Worm (Caenorhabditis elegans) whole organism, L2 larva: Measurements from ENCODE around the gene cln-3.1.
A peak's percentile ranks its signal among the peaks of the same experiment; 100 is the strongest.

Source experiments
- C34F6.9 ChIP-seq: fragments of 150-350 bp; optimal IDR thresholded peaks from 2 replicates; lab custom pipeline; 2014; ENCODE audit warnings: missing biosample characterization, missing genetic modification characterization
- F13H6.1 ChIP-seq: sonication (generic microtip); optimal IDR thresholded peaks from 2 replicates; lab custom pipeline; 2016; ENCODE audit warnings: missing genetic modification characterization, missing compliant biosample characterization
- R02D3.7 ChIP-seq: fragments of 150-350 bp; optimal IDR thresholded peaks from 2 replicates; lab custom pipeline; 2014; ENCODE audit warnings: missing biosample characterization, missing genetic modification characterization
- Y55F3AM.14 ChIP-seq: fragments of 200-800 bp; sonication (Bioruptor generic); optimal IDR thresholded peaks from 2 replicates; lab custom pipeline; 2018; ENCODE audit warnings: mild to moderate bottlenecking, missing genetic modification characterization, missing compliant biosample characterization
- ZK546.5 ChIP-seq: sonication (generic microtip); optimal IDR thresholded peaks from 2 replicates; lab custom pipeline; 2017; ENCODE audit warnings: missing biosample characterization, missing genetic modification characterization
- alr-1 ChIP-seq: fragments of 150-350 bp; optimal IDR thresholded peaks from 2 replicates; lab custom pipeline; 2014; ENCODE audit warnings: missing biosample characterization, missing genetic modification characterization
- aly-2 ChIP-seq: fragments of 150-350 bp; optimal IDR thresholded peaks from 2 replicates; lab custom pipeline; 2014; ENCODE audit warnings: missing biosample characterization, missing genetic modification characterization
- ama-1 ChIP-seq: fragments of 150-350 bp; optimal IDR thresholded peaks from 2 replicates; lab custom pipeline; 2018; ENCODE audit warnings: inconsistent platforms
- blmp-1 ChIP-seq: sonication (generic microtip); optimal IDR thresholded peaks from 2 replicates; lab custom pipeline; 2017; ENCODE audit warnings: missing genetic modification characterization, mild to moderate bottlenecking, missing compliant biosample characterization, antibody characterized with exemption, moderate library complexity; ENCODE audit not compliant: insufficient read depth
- ceh-16 ChIP-seq: fragments of 150-350 bp; optimal IDR thresholded peaks from 2 replicates; lab custom pipeline; 2014; ENCODE audit warnings: missing biosample characterization, missing genetic modification characterization
- ceh-82 ChIP-seq: fragments of 150-350 bp; optimal IDR thresholded peaks from 2 replicates; lab custom pipeline; 2014; ENCODE audit warnings: missing biosample characterization, missing genetic modification characterization
- crh-2 ChIP-seq: sonication (generic microtip); optimal IDR thresholded peaks from 2 replicates; lab custom pipeline; 2017; ENCODE audit warnings: missing biosample characterization, missing genetic modification characterization
- dmd-4 ChIP-seq: sonication (generic microtip); optimal IDR thresholded peaks from 2 replicates; lab custom pipeline; 2017; ENCODE audit warnings: missing biosample characterization, missing genetic modification characterization
- egl-27 ChIP-seq: sonication (generic microtip); optimal IDR thresholded peaks from 3 replicates; lab custom pipeline; 2017; ENCODE audit warnings: missing biosample characterization, missing genetic modification reagents, missing genetic modification characterization
- elt-1 ChIP-seq: fragments of 150-350 bp; optimal IDR thresholded peaks from 2 replicates; lab custom pipeline; 2014; ENCODE audit warnings: missing biosample characterization, missing genetic modification characterization
- elt-3 ChIP-seq: sonication (generic microtip); optimal IDR thresholded peaks from 2 replicates; lab custom pipeline; 2017; ENCODE audit warnings: missing biosample characterization, missing genetic modification characterization
- fos-1 ChIP-seq: fragments of 150-350 bp; optimal IDR thresholded peaks from 2 replicates; lab custom pipeline; 2014; ENCODE audit warnings: missing biosample characterization, missing genetic modification characterization
- gmeb-1 ChIP-seq: fragments of 150-350 bp; optimal IDR thresholded peaks from 2 replicates; lab custom pipeline; 2014; ENCODE audit warnings: missing biosample characterization, missing genetic modification characterization
- lin-11 ChIP-seq: fragments of 150-350 bp; sonication (generic microtip); optimal IDR thresholded peaks from 2 replicates; lab custom pipeline; 2014; ENCODE audit warnings: missing biosample characterization, missing genetic modification characterization, inconsistent platforms, mixed read lengths
- lin-13 ChIP-seq: fragments of 150-350 bp; optimal IDR thresholded peaks from 2 replicates; lab custom pipeline; 2014; ENCODE audit warnings: missing biosample characterization, missing genetic modification reagents, missing genetic modification characterization
- lin-39 ChIP-seq: fragments of 150-350 bp; optimal IDR thresholded peaks from 2 replicates; lab custom pipeline; 2014; ENCODE audit warnings: missing biosample characterization, missing genetic modification reagents, missing genetic modification characterization
- lsy-2 ChIP-seq, 2 experiments: fragments of 150-350 bp in 1 of 2; sonication (generic microtip) in 1 of 2; optimal IDR thresholded peaks; 2 replicates each; lab custom pipeline; 2014 to 2017; ENCODE audit warnings: missing biosample characterization in 2 of 2, missing genetic modification characterization in 2 of 2
- mab-5 ChIP-seq: fragments of 150-350 bp; optimal IDR thresholded peaks from 2 replicates; lab custom pipeline; 2014; ENCODE audit warnings: missing biosample characterization, missing genetic modification characterization
- mbf-1 ChIP-seq: sonication (generic microtip); optimal IDR thresholded peaks from 2 replicates; lab custom pipeline; 2017; ENCODE audit warnings: missing biosample characterization, missing genetic modification characterization
- mdl-1 ChIP-seq, 2 experiments: fragments of 150-350 bp in 1 of 2; sonication (generic microtip) in 1 of 2; optimal IDR thresholded peaks; 2 replicates each; lab custom pipeline; 2017; ENCODE audit warnings: missing biosample characterization in 2 of 2, missing genetic modification characterization in 2 of 2
- nhr-10 ChIP-seq: sonication (generic microtip); optimal IDR thresholded peaks from 2 replicates; lab custom pipeline; 2017; ENCODE audit warnings: missing biosample characterization, missing genetic modification characterization
- nhr-11 ChIP-seq: fragments of 150-350 bp; optimal IDR thresholded peaks from 2 replicates; lab custom pipeline; 2014; ENCODE audit warnings: missing biosample characterization, missing genetic modification characterization
- nhr-12 ChIP-seq: fragments of 150-350 bp; optimal IDR thresholded peaks from 2 replicates; lab custom pipeline; 2014; ENCODE audit warnings: missing biosample characterization, missing genetic modification characterization
- nhr-129 ChIP-seq: fragments of 150-350 bp; optimal IDR thresholded peaks from 2 replicates; lab custom pipeline; 2014; ENCODE audit warnings: missing biosample characterization, missing genetic modification characterization
- nhr-21 ChIP-seq: fragments of 150-350 bp; optimal IDR thresholded peaks from 2 replicates; lab custom pipeline; 2014; ENCODE audit warnings: missing biosample characterization, missing genetic modification characterization
- nhr-23 ChIP-seq: fragments of 150-350 bp; optimal IDR thresholded peaks from 2 replicates; lab custom pipeline; 2014; ENCODE audit warnings: missing biosample characterization, missing genetic modification reagents, missing genetic modification characterization
- nhr-237 ChIP-seq: fragments of 150-350 bp; optimal IDR thresholded peaks from 2 replicates; lab custom pipeline; 2014; ENCODE audit warnings: missing biosample characterization, missing genetic modification characterization
- nhr-25 ChIP-seq: fragments of 150-350 bp; sonication (generic microtip); optimal IDR thresholded peaks from 3 replicates; lab custom pipeline; 2014; ENCODE audit warnings: missing biosample characterization, missing genetic modification characterization
- nhr-6 ChIP-seq: fragments of 150-350 bp; optimal IDR thresholded peaks from 2 replicates; lab custom pipeline; 2014; ENCODE audit warnings: missing biosample characterization, missing genetic modification characterization
- nhr-77 ChIP-seq: fragments of 150-350 bp; optimal IDR thresholded peaks from 2 replicates; lab custom pipeline; 2014; ENCODE audit warnings: missing biosample characterization, missing genetic modification characterization
- peb-1 ChIP-seq: fragments of 150-350 bp; optimal IDR thresholded peaks from 2 replicates; lab custom pipeline; 2014; ENCODE audit warnings: missing biosample characterization, missing genetic modification characterization
- sem-4 ChIP-seq: fragments of 150-350 bp; optimal IDR thresholded peaks from 2 replicates; lab custom pipeline; 2014; ENCODE audit warnings: missing biosample characterization, missing genetic modification reagents, missing genetic modification characterization
- skn-1 ChIP-seq: sonication (generic microtip); optimal IDR thresholded peaks from 2 replicates; lab custom pipeline; 2017; ENCODE audit warnings: missing biosample characterization, missing genetic modification characterization
- sma-3 ChIP-seq: sonication (generic microtip); optimal IDR thresholded peaks from 2 replicates; lab custom pipeline; 2016; ENCODE audit warnings: missing genetic modification reagents, missing genetic modification characterization, missing compliant biosample characterization
- sma-9 ChIP-seq, 2 experiments: fragments of 150-350 bp in 1 of 2; sonication (generic microtip) in 1 of 2; optimal IDR thresholded peaks; 2 replicates each; lab custom pipeline; 2014 to 2016; ENCODE audit warnings: missing genetic modification characterization in 2 of 2, mild to moderate bottlenecking in 1 of 2, missing biosample characterization in 1 of 2, missing compliant biosample characterization in 1 of 2, missing genetic modification reagents in 1 of 2, moderate library complexity in 1 of 2
- snpc-4 ChIP-seq: fragments of 150-350 bp; optimal IDR thresholded peaks from 2 replicates; lab custom pipeline; 2014; ENCODE audit warnings: missing biosample characterization, missing genetic modification characterization
- unc-39 ChIP-seq: fragments of 150-350 bp; optimal IDR thresholded peaks from 2 replicates; lab custom pipeline; 2014; ENCODE audit warnings: missing biosample characterization, missing genetic modification characterization
- unc-55 ChIP-seq: fragments of 150-350 bp; sonication (generic microtip); optimal IDR thresholded peaks from 3 replicates; lab custom pipeline; 2014; ENCODE audit warnings: missing biosample characterization, missing genetic modification reagents, missing genetic modification characterization
- unc-62 ChIP-seq: fragments of 150-350 bp; optimal IDR thresholded peaks from 2 replicates; lab custom pipeline; 2014; ENCODE audit warnings: missing biosample characterization, missing genetic modification reagents, missing genetic modification characterization
- zag-1 ChIP-seq: fragments of 150-350 bp; optimal IDR thresholded peaks from 2 replicates; lab custom pipeline; 2014; ENCODE audit warnings: missing biosample characterization, missing genetic modification characterization
- ztf-1 ChIP-seq: fragments of 200-800 bp; sonication (Bioruptor generic); conservative IDR thresholded peaks from 2 replicates; pipeline ENCODE4 v1.3.6; 2022; ENCODE audit warnings: missing genetic modification characterization, missing compliant biosample characterization
- ztf-11 ChIP-seq: sonication (generic microtip); optimal IDR thresholded peaks from 2 replicates; lab custom pipeline; 2017; ENCODE audit warnings: missing biosample characterization, missing genetic modification characterization
- ztf-4 ChIP-seq: fragments of 150-350 bp; optimal IDR thresholded peaks from 2 replicates; lab custom pipeline; 2014; ENCODE audit warnings: missing biosample characterization, missing genetic modification characterization

Gene cln-3.1

DNA sequence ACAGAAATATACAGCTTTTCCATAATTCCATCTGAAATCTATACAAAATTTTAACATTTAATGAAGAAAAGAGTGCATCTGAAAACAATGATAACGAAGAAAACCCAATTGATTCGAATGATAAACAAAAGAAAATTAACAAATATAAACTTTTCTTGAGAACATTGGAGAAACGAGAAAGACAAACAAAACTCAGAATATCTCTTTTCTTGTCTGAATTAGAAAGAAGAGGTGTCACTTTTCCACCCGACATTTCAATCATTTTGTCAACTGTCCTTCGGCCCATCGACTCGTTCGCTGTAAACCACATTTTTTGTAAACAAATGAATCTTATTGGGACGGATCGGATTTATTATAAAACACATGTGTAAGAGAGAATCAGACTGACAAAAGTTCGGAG, 39.5 kb downstream of the cln-3.1 start, which contains the start of gene bgal-1:
Gene bgal-1 (minus strand): TSS at position 38 of the 400 bp plus-strand sequence.
- no peak for TF ChIP-seq nhr-12 (tag; lab: Kevin White, UChicago)
- no peak for TF ChIP-seq mbf-1 (tag; lab: Kevin White, UChicago)
- peak; percentile 31 for TF ChIP-seq crh-2
- no peak for TF ChIP-seq mab-5
- no peak for TF ChIP-seq zag-1 (tag; lab: Kevin White, UChicago)
- TF ChIP-seq nhr-11 (tag; lab: Kevin White, UChicago) = no peak
- peak; percentile 8 for TF ChIP-seq lin-13
- no peak for TF ChIP-seq F13H6.1
- TF ChIP-seq blmp-1 = peak; percentile 13
- TF ChIP-seq unc-39 (tag; lab: Kevin White, UChicago) = no peak
- TF ChIP-seq lin-39 (tag; lab: Kevin White, UChicago) = no peak
- TF ChIP-seq nhr-10 (tag; lab: Kevin White, UChicago) = no peak
- no peak for TF ChIP-seq nhr-23 (tag; lab: Kevin White, UChicago)
- no peak for TF ChIP-seq gmeb-1 (tag; lab: Kevin White, UChicago)
- no peak for TF ChIP-seq Y55F3AM.14 (GFP tag; lab: Kevin White, UChicago)
- no peak for TF ChIP-seq C34F6.9 (tag; lab: Kevin White, UChicago)
- TF ChIP-seq egl-27 = no peak
- no peak for TF ChIP-seq sma-9 (GFP tag; optimal IDR thresholded peaks at IDR 0.05; lab: Kevin White, UChicago)
- TF ChIP-seq sma-9 (tag; optimal IDR thresholded peaks at IDR 0.05; lab: Kevin White, UChicago) = no peak
- no peak for TF ChIP-seq nhr-77 (tag; lab: Kevin White, UChicago)
- no peak for TF ChIP-seq unc-62 (GFP tag; lab: Kevin White, UChicago)
- TF ChIP-seq ama-1 = peak; percentile 65
- TF ChIP-seq nhr-129 (tag; lab: Kevin White, UChicago) = no peak
- TF ChIP-seq peb-1 = no peak
- TF ChIP-seq dmd-4 (tag; lab: Kevin White, UChicago) = no peak
- no peak for TF ChIP-seq ztf-1
- no peak for TF ChIP-seq ZK546.5 (tag; lab: Kevin White, UChicago)
- TF ChIP-seq mdl-1 (tag; optimal IDR thresholded peaks at IDR 0.05; lab: Kevin White, UChicago) = no peak
- no peak for TF ChIP-seq alr-1
- no peak for TF ChIP-seq lin-11 (tag; lab: Kevin White, UChicago)
- no peak for TF ChIP-seq ceh-16
- no peak for TF ChIP-seq skn-1 (tag; lab: Kevin White, UChicago)
- no peak for TF ChIP-seq nhr-237
- TF ChIP-seq sma-3 (GFP tag; lab: Kevin White, UChicago) = peak; percentile 4
- no peak for TF ChIP-seq nhr-6 (tag; lab: Kevin White, UChicago)
- no peak for TF ChIP-seq fos-1 (tag; lab: Kevin White, UChicago)
- TF ChIP-seq sem-4 (tag; lab: Kevin White, UChicago) = no peak
- peak; percentile 25 for TF ChIP-seq ztf-4 (tag; lab: Kevin White, UChicago)
- TF ChIP-seq R02D3.7 = no peak
- TF ChIP-seq snpc-4 = no peak
- TF ChIP-seq aly-2 = no peak
- TF ChIP-seq ceh-82 = no peak
- TF ChIP-seq elt-3 (tag; lab: Kevin White, UChicago) = no peak
- TF ChIP-seq ztf-11 (tag; lab: Kevin White, UChicago) = no peak
- peak; percentile 33 for TF ChIP-seq nhr-25 (tag; lab: Kevin White, UChicago)
- TF ChIP-seq lsy-2 (tag; optimal IDR thresholded peaks at IDR 0.05; lab: Kevin White, UChicago) = peak in 1 of 2 experiments; percentile 44
- TF ChIP-seq unc-55 = no peak
- no peak for TF ChIP-seq elt-1
- TF ChIP-seq nhr-21 = no peak

ce11 chrV:11223698-11224097, 41.8 kb downstream of the cln-3.1 start:
- no peak for TF ChIP-seq fos-1 (tag; lab: Kevin White, UChicago)
- TF ChIP-seq sem-4 (tag; lab: Kevin White, UChicago) = no peak
- TF ChIP-seq zag-1 (tag; lab: Kevin White, UChicago) = no peak
- no peak for TF ChIP-seq crh-2
- TF ChIP-seq nhr-25 (tag; lab: Kevin White, UChicago) = no peak
- TF ChIP-seq lin-39 (tag; lab: Kevin White, UChicago) = no peak
- no peak for TF ChIP-seq Y55F3AM.14 (GFP tag; lab: Kevin White, UChicago)
- TF ChIP-seq ama-1 = no peak
- TF ChIP-seq lsy-2 (tag; optimal IDR thresholded peaks at IDR 0.05; lab: Kevin White, UChicago) = no peak
- no peak for TF ChIP-seq nhr-10 (tag; lab: Kevin White, UChicago)
- TF ChIP-seq blmp-1 = no peak
- TF ChIP-seq nhr-6 (tag; lab: Kevin White, UChicago) = no peak
- TF ChIP-seq nhr-129 (tag; lab: Kevin White, UChicago) = no peak
- TF ChIP-seq egl-27 = no peak
- no peak for TF ChIP-seq sma-9 (GFP tag; optimal IDR thresholded peaks at IDR 0.05; lab: Kevin White, UChicago)
- no peak for TF ChIP-seq sma-9 (tag; optimal IDR thresholded peaks at IDR 0.05; lab: Kevin White, UChicago)
- no peak for TF ChIP-seq ceh-82
- TF ChIP-seq unc-39 (tag; lab: Kevin White, UChicago) = no peak
- TF ChIP-seq F13H6.1 = no peak
